Worm (Caenorhabditis elegans) whole organism, late embryonic: Measurements from ENCODE around the gene F13A2.9.

Source experiments
- ama-1 ChIP-seq: fragments of 150-350 bp; optimal IDR thresholded peaks from 2 replicates; lab custom pipeline; 2014
- ceh-24 ChIP-seq: sonication (generic microtip); optimal IDR thresholded peaks from 2 replicates; lab custom pipeline; 2016; ENCODE audit warnings: mild to moderate bottlenecking, missing genetic modification characterization, missing compliant biosample characterization
- fkh-10 ChIP-seq: fragments of 150-350 bp; optimal IDR thresholded peaks from 2 replicates; lab custom pipeline; 2014; ENCODE audit warnings: missing biosample characterization, missing genetic modification reagents, missing genetic modification characterization
- fkh-6 ChIP-seq: sonication (generic microtip); optimal IDR thresholded peaks from 2 replicates; lab custom pipeline; 2016; ENCODE audit warnings: missing genetic modification characterization, missing compliant biosample characterization
- hlh-13 ChIP-seq: fragments of 200-800 bp; sonication (Bioruptor generic); optimal IDR thresholded peaks from 2 replicates; lab custom pipeline; 2018; ENCODE audit warnings: mild to moderate bottlenecking, missing genetic modification characterization, missing compliant biosample characterization
- lin-11 ChIP-seq: fragments of 200-800 bp; sonication (Bioruptor generic); optimal IDR thresholded peaks from 2 replicates; lab custom pipeline; 2018; ENCODE audit warnings: mild to moderate bottlenecking, missing genetic modification characterization, missing compliant biosample characterization
- nfya-1 ChIP-seq: sonication (generic microtip); optimal IDR thresholded peaks from 2 replicates; lab custom pipeline; 2017; ENCODE audit warnings: missing genetic modification characterization, mild to moderate bottlenecking, missing compliant biosample characterization, antibody characterized with exemption, moderate library complexity
- npax-4 ChIP-seq: sonication (generic microtip); optimal IDR thresholded peaks from 2 replicates; lab custom pipeline; 2016; ENCODE audit warnings: missing genetic modification characterization, missing compliant biosample characterization
- pqm-1 ChIP-seq: sonication (generic microtip); optimal IDR thresholded peaks from 2 replicates; lab custom pipeline; 2016; ENCODE audit warnings: missing genetic modification characterization, missing compliant biosample characterization
- syd-9 ChIP-seq: sonication (generic microtip); optimal IDR thresholded peaks from 2 replicates; lab custom pipeline; 2016; ENCODE audit warnings: mild to moderate bottlenecking, missing genetic modification characterization, moderate library complexity, missing compliant biosample characterization
- tbx-2 ChIP-seq: sonication (generic microtip); optimal IDR thresholded peaks from 2 replicates; lab custom pipeline; 2016; ENCODE audit warnings: missing genetic modification characterization, missing compliant biosample characterization

DNA sequence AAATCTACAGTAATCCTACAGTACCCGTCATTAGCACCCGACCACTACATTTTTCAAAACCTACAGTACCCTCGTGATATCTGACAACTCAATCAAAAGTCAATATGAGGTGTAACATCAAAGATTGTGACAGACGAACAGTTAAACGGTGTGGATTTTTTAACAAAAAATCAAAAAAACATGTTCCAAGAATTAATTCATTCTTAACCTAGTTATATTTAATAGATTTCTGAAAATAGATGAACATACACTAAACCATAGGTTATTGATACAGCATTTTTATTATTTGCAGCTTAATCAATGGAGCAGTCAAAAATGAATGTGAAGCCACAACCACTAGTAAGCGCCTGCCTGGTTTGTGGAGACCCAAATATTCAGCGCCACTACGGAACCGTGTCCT is 20.2 kb upstream of the F13A2.9 start, which contains the start of gene nhr-118:
- TF ChIP-seq npax-4 (tag; lab: Kevin White, UChicago) = no peak
- TF ChIP-seq tbx-2 (tag; lab: Kevin White, UChicago) = no peak
- no peak for TF ChIP-seq nfya-1
- no peak for TF ChIP-seq hlh-13 (GFP tag; lab: Kevin White, UChicago)
- TF ChIP-seq pqm-1 = no peak
- TF ChIP-seq fkh-10 (GFP tag; lab: Kevin White, UChicago) = no peak
- no peak for TF ChIP-seq ama-1 (lab: Kevin White, UChicago)
- no peak for TF ChIP-seq ceh-24
- TF ChIP-seq syd-9 = no peak
- no peak for TF ChIP-seq fkh-6 (tag; lab: Kevin White, UChicago)
- TF ChIP-seq lin-11 (tag; lab: Kevin White, UChicago) = no peak
